Worm (Caenorhabditis elegans) whole organism, L2 larva: ENCODE data around the gene C08A9.3.

Experiments
- alr-1 ChIP-seq: fragments of 150-350 bp; optimal IDR thresholded peaks from 2 replicates; lab custom pipeline; 2014; ENCODE audit warnings: missing biosample characterization, missing genetic modification characterization
- ama-1 ChIP-seq: fragments of 150-350 bp; optimal IDR thresholded peaks from 2 replicates; lab custom pipeline; 2018; ENCODE audit warnings: inconsistent platforms
- egl-27 ChIP-seq: sonication (generic microtip); optimal IDR thresholded peaks from 3 replicates; lab custom pipeline; 2017; ENCODE audit warnings: missing biosample characterization, missing genetic modification reagents, missing genetic modification characterization
- fos-1 ChIP-seq: fragments of 150-350 bp; optimal IDR thresholded peaks from 2 replicates; lab custom pipeline; 2014; ENCODE audit warnings: missing biosample characterization, missing genetic modification characterization
- lin-13 ChIP-seq: fragments of 150-350 bp; optimal IDR thresholded peaks from 2 replicates; lab custom pipeline; 2014; ENCODE audit warnings: missing biosample characterization, missing genetic modification reagents, missing genetic modification characterization
- lin-39 ChIP-seq: fragments of 150-350 bp; optimal IDR thresholded peaks from 2 replicates; lab custom pipeline; 2014; ENCODE audit warnings: missing biosample characterization, missing genetic modification reagents, missing genetic modification characterization
- mab-5 ChIP-seq: fragments of 150-350 bp; optimal IDR thresholded peaks from 2 replicates; lab custom pipeline; 2014; ENCODE audit warnings: missing biosample characterization, missing genetic modification characterization
- mdl-1 ChIP-seq, 2 experiments: fragments of 150-350 bp in 1 of 2; sonication (generic microtip) in 1 of 2; optimal IDR thresholded peaks; 2 replicates each; lab custom pipeline; 2017; ENCODE audit warnings: missing biosample characterization in 2 of 2, missing genetic modification characterization in 2 of 2
- nhr-11 ChIP-seq: fragments of 150-350 bp; optimal IDR thresholded peaks from 2 replicates; lab custom pipeline; 2014; ENCODE audit warnings: missing biosample characterization, missing genetic modification characterization
- nhr-6 ChIP-seq: fragments of 150-350 bp; optimal IDR thresholded peaks from 2 replicates; lab custom pipeline; 2014; ENCODE audit warnings: missing biosample characterization, missing genetic modification characterization
- sem-4 ChIP-seq: fragments of 150-350 bp; optimal IDR thresholded peaks from 2 replicates; lab custom pipeline; 2014; ENCODE audit warnings: missing biosample characterization, missing genetic modification reagents, missing genetic modification characterization
- skn-1 ChIP-seq: sonication (generic microtip); optimal IDR thresholded peaks from 2 replicates; lab custom pipeline; 2017; ENCODE audit warnings: missing biosample characterization, missing genetic modification characterization
- snpc-4 ChIP-seq: fragments of 150-350 bp; optimal IDR thresholded peaks from 2 replicates; lab custom pipeline; 2014; ENCODE audit warnings: missing biosample characterization, missing genetic modification characterization

ce11 chrX:17135704-17136103, 42.6 kb upstream of the C08A9.3 start:
- TF ChIP-seq nhr-11 (tag; lab: Kevin White, UChicago) = no peak
- no peak for TF ChIP-seq egl-27 (tag; lab: Kevin White, UChicago)
- no peak for TF ChIP-seq ama-1 (lab: Kevin White, UChicago)
- TF ChIP-seq skn-1 (tag; lab: Kevin White, UChicago) = no peak
- no peak for TF ChIP-seq lin-39 (tag; lab: Kevin White, UChicago)
- no peak for TF ChIP-seq mdl-1 (tag; optimal IDR thresholded peaks at IDR 0.05; lab: Kevin White, UChicago)
- TF ChIP-seq nhr-6 (tag; lab: Kevin White, UChicago) = no peak
- no peak for TF ChIP-seq lin-13
- no peak for TF ChIP-seq snpc-4 (tag; lab: Kevin White, UChicago)
- TF ChIP-seq sem-4 (tag; lab: Kevin White, UChicago) = no peak
- no peak for TF ChIP-seq alr-1 (tag; lab: Kevin White, UChicago)
- no peak for TF ChIP-seq mab-5 (tag; lab: Kevin White, UChicago)
- TF ChIP-seq fos-1 = no peak
